Fruit fly (Drosophila melanogaster) whole organism: Measurements from ENCODE around the gene spn-D.

Source experiments
- CG8478 ChIP-seq: fragments of >200 bp; optimal IDR thresholded peaks from 2 replicates; lab custom pipeline; 2018; ENCODE audit warnings: inconsistent platforms
- Dll ChIP-seq: fragments of >200 bp; optimal IDR thresholded peaks from 2 replicates; lab custom pipeline; 2017
- EcR ChIP-seq, 2 experiments: fragments of >200 bp; optimal IDR thresholded peaks; 2 replicates each; lab custom pipeline; 2017; ENCODE audit warnings: missing biosample characterization in 2 of 2, missing genetic modification characterization in 2 of 2, missing genetic modification reagents in 2 of 2
- pan ChIP-seq: fragments of >200 bp; optimal IDR thresholded peaks from 2 replicates; lab custom pipeline; 2017
- psq ChIP-seq: fragments of >200 bp; optimal IDR thresholded peaks from 2 replicates; lab custom pipeline; 2017
- usp ChIP-seq: fragments of >200 bp; optimal IDR thresholded peaks from 2 replicates; lab custom pipeline; 2017; ENCODE audit warnings: missing biosample characterization, missing genetic modification characterization, mixed read lengths

The spn-D gene

DNA sequence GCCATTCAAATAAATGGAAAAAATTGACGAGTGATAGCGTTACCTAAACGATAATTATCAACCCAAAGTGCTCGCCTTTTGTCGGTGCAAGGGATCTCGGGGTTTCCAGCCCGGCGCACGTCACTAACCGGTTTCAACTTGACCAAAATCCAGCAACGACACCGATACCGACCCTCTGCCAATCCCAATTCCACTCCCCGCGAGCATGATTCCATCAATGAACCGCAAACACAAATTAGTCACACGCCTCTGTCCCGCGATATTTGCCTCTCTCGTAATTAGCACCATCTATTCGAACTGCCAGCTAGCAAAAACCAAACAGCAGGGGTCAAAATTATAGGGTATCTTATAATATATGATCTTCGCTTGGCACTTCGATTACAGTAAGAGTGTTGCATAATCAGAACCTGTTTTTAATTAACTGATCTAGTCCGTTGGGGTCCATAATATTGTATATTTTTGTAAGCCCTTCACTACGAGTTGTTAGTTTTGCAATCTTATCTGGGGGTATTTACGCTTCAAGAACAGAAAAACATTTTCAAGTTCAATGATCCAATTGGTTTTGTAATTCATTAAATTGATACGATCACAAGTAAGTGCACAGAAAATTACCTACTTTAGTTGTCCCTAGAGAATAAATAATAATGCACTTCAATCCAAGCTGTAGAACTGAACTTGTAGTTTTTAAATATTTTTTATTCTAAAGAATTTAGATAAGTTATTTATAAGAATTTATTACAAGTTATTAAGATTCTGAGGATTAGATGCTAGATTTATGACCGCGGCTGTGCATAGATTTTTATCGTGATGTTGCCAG lies 12.2 kb upstream of the spn-D start:
- TF ChIP-seq psq (lab: Kevin White, UChicago) = no peak
- TF ChIP-seq pan (lab: Kevin White, UChicago) = no peak
- TF ChIP-seq CG8478 (lab: Kevin White, UChicago) = no peak
- no peak for TF ChIP-seq Dll (lab: Kevin White, UChicago)
- no peak for TF ChIP-seq EcR (GFP tag; optimal IDR thresholded peaks at IDR 0.05; lab: Kevin White, UChicago)
- no peak for TF ChIP-seq usp (GFP tag; lab: Kevin White, UChicago)

DNA sequence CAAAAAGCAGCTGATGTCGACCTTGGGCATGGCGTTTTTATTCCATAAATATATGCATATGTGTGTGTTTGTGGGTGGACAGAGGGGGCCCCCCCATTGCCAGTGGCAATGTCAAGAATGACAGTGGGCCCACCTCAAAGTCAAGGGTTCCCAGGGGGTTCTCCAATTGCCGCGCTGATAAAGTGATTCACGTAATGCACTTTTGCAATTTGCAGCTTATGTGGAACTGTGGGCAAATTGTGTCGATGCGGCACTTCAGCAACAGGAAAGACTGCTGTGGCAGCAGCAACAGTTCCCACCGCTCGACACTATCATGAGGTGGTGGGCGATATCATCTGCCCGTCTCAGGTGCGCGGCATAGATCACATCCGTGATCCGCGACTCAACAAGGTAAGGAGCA lies 11.5 kb upstream of the spn-D start:
- TF ChIP-seq usp (GFP tag; lab: Kevin White, UChicago) (no peak), pan (lab: Kevin White, UChicago) (no peak), psq (lab: Kevin White, UChicago) (no peak), Dll (lab: Kevin White, UChicago) (no peak), CG8478 (lab: Kevin White, UChicago) (no peak), EcR (GFP tag; optimal IDR thresholded peaks at IDR 0.05; lab: Kevin White, UChicago) (no peak)

DNA sequence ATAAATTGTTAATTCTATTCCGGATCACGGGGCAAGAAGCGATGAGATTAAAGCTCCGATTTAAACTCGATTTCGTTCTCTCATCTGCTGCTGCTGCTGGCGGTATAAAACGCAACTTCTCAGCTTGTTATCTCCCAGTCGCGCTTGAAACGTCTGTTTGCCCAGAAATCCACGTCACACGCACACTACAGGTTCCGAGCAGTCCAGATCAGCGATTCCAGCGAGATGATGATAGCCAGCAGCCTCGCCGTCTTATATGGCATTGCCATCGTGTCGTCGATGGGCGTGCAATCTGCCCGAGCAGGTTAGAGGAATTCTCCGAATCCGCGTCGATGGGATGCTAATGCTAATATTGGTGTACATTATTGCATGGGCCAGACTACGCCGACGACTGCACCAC lies 7.7 kb upstream of the spn-D start, which contains the start of gene grass:
grass (plus strand) TSS at position 135 of the 400 bp plus-strand sequence.
- TF ChIP-seq psq (lab: Kevin White, UChicago) = no peak

DNA sequence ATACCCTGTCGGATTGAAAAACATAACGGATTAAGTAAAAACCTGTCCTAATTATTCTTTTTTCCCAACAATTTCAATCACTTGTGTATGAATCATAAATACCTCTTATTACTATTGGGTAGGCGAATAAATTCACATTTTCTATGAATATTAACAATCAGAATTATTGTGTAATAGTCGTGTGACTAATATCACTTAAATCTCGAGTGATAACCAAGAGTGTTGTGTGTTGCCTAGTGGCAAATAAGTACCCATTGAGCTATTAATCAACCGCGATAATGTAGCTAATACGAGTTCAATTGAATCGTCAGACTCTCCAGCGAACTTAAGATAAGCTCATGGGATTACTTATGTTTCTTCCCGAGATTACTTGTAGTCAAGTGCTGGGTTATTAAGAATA lies 5.6 kb upstream of the spn-D start:
- TF ChIP-seq Dll (lab: Kevin White, UChicago) = no peak

DNA sequence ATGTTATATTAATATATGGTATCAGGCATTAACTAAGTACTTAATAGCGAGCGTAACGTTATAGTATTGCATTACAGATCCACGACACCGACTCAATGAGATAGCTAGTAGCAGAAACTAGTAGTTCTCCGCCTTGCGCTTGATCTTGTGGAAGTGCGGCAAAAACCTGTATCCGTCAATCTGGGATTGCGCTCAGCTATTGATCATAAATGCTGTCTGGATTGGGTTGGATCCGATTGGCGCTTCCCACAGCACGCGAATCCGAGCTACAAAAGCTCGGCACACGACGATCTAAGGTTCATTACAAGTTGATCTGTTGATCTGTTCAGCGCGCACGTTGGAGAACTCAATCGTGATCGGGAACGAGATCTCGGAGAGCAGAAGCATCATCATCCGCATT lies 4.7 kb upstream of the spn-D start, which contains the start of gene CG5909:
CG5909 (plus strand) TSS at position 301 of the 400 bp plus-strand sequence.
- no peak for TF ChIP-seq EcR (GFP tag; optimal IDR thresholded peaks at IDR 0.05; lab: Kevin White, UChicago)
- no peak for TF ChIP-seq Dll (lab: Kevin White, UChicago)
- no peak for TF ChIP-seq pan (lab: Kevin White, UChicago)

DNA sequence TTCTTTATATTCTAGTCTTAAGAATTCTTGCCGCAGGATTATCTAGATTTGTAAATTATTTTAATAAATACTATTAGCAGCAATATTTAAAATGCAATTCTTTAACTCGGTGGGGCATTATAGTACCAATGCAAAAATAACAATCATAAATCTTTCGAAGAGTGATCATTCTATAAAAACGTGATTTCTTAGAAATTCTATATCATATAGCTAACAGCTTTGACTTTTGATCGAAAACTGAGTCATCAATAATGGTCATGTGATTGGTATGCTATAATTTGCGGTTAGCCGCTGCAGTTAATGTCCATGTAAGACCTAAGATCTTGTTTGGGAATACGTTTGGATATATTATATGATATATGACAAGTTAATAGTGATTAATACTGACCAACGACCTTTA lies 2.7 kb upstream of the spn-D start, which contains the start of gene ppk31:
ppk31 (plus strand) TSS at position 301 of the 400 bp plus-strand sequence.
- TF ChIP-seq EcR (GFP tag; optimal IDR thresholded peaks at IDR 0.05; lab: Kevin White, UChicago) (no peak), psq (lab: Kevin White, UChicago) (no peak), CG8478 (lab: Kevin White, UChicago) (no peak), pan (lab: Kevin White, UChicago) (no peak), usp (GFP tag; lab: Kevin White, UChicago) (no peak), Dll (lab: Kevin White, UChicago) (no peak)

DNA sequence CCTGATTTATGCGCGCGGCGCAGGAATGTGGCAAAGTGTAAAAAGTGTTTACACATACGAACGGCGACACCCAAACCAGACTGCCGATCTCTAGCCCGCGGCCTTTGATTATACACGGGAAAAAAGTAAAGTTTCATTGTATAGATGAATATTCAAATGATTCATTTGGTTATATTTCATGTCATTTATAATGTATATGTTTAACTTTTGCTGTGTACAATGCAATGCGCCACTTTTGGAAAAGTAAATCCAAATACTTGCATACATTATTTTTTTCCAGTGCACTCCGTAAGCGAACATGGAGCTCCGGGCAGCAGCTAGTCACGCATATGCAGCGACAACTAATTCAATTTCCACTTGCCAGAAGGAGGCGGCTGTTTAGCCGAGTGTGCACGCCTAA lies 1.8 kb downstream of the spn-D start:
- TF ChIP-seq CG8478 (lab: Kevin White, UChicago) = no peak
- TF ChIP-seq pan (lab: Kevin White, UChicago) = no peak
- no peak for TF ChIP-seq usp (GFP tag; lab: Kevin White, UChicago)
- no peak for TF ChIP-seq EcR (GFP tag; optimal IDR thresholded peaks at IDR 0.05; lab: Kevin White, UChicago)
- TF ChIP-seq Dll (lab: Kevin White, UChicago) = no peak
- no peak for TF ChIP-seq psq (lab: Kevin White, UChicago)

DNA sequence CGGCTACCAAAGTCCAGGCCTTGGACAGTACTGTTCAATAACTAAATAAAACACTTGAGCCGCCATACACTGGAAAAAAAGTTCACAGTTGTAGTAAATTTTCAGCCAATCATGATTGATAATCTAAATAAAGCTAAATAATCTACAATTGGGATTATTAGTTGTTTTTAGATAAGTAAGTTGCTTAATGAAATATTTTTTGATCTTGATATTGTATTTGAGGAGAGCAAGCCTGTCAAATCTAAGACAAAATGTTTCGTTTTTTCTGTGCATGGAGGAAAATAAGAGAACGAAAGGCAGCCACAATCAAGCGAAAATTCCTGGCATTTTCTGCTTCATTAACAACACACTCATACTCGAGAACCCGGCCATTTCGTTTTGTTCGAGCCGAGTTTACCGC lies 5.6 kb downstream of the spn-D start:
- TF ChIP-seq usp (GFP tag; lab: Kevin White, UChicago) (no peak), pan (lab: Kevin White, UChicago) (no peak), EcR (GFP tag; optimal IDR thresholded peaks at IDR 0.05; lab: Kevin White, UChicago) (no peak), Dll (lab: Kevin White, UChicago) (no peak), CG8478 (lab: Kevin White, UChicago) (no peak), psq (lab: Kevin White, UChicago) (no peak)

DNA sequence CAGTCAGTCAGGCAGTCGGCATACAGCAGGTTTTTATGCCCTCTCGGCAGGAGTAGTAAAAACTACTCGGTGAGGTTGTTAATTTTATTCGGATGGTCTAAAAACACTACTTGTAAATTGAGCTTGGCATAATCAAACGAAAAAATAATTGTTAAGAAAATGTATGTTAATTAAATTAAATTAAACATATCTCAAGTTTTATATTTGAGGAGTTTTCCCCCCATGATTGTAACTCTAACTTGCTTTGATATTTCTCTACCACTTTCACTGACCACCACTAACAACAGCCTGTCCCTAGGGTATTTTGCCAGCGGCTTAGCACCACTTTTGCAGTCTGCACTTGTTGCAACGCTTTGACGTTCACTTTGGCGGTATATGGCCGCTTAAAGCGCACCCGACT lies 10.2 kb downstream of the spn-D start:
- no peak for TF ChIP-seq Dll (lab: Kevin White, UChicago)
- no peak for TF ChIP-seq CG8478 (lab: Kevin White, UChicago)
- no peak for TF ChIP-seq usp (GFP tag; lab: Kevin White, UChicago)
- no peak for TF ChIP-seq EcR (GFP tag; optimal IDR thresholded peaks at IDR 0.05; lab: Kevin White, UChicago)
- TF ChIP-seq psq (lab: Kevin White, UChicago) = no peak
- TF ChIP-seq pan (lab: Kevin White, UChicago) = no peak

DNA sequence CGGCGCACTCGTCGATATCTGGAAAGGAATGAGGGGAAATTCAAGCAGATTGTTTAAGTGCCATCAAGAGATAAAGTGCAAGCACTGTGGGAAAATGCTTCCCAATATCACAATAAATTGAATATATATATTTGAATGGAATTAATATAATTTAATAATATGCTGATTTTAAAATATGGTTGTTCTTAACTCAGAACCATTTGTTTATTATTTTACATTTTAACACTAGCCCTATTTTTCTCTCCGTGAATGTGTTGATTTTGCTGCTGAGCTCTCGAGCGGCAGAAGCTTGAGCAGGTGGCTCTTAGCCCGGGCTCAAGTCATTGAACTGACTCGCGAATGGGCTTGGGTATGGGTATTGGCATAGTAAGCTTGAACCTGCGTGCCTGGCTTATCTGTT lies 12.1 kb downstream of the spn-D start:
- TF ChIP-seq pan (lab: Kevin White, UChicago) (no peak), usp (GFP tag; lab: Kevin White, UChicago) (no peak), Dll (lab: Kevin White, UChicago) (no peak), CG8478 (lab: Kevin White, UChicago) (no peak), EcR (GFP tag; optimal IDR thresholded peaks at IDR 0.05; lab: Kevin White, UChicago) (no peak), psq (lab: Kevin White, UChicago) (no peak)

DNA sequence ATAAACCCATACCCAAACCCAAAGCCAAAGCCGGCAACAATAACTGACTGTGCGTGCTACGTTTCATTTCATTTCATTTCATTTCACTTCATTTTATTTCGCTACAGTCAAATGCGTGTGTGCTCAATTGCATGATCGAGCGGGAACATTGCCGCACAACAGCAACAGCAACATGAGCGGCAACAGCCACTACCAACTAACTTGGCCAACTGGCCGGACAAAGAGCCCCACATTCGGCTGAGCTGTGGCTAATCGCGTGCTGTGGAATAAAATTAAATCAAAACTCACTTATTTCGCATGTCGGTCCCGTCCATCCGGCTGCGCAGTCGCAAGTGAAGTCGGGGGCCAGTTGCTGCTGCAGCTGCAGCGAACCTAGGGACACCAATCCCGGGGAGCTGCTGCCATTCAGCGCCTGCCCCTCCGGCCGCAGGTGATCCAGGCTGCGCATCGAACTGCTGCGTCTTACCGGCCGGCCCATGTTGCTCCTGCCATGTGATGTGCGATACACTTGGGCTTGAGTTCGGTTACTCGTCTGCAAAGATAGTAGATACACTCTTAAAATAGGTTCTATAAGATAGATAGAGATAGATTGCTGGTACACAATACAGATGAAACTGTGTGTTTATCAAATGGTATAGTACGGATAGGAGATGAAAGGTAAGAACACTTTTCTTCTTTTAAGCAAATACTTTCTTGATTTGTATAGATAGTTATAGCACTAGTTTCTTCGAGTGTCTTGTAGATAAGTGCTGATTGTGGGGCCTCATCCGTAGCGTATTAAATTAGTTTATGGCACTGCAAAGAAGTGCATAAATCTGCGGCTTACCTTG lies 13.2 kb downstream of the spn-D start:
- TF ChIP-seq EcR (GFP tag; optimal IDR thresholded peaks at IDR 0.05; lab: Kevin White, UChicago) (no peak), Dll (lab: Kevin White, UChicago) (no peak), psq (lab: Kevin White, UChicago) (no peak), usp (GFP tag; lab: Kevin White, UChicago) (no peak)
